Fruit fly (Drosophila melanogaster): Measurements from ENCODE around the gene CG43088.

CG43088 gene

DNA sequence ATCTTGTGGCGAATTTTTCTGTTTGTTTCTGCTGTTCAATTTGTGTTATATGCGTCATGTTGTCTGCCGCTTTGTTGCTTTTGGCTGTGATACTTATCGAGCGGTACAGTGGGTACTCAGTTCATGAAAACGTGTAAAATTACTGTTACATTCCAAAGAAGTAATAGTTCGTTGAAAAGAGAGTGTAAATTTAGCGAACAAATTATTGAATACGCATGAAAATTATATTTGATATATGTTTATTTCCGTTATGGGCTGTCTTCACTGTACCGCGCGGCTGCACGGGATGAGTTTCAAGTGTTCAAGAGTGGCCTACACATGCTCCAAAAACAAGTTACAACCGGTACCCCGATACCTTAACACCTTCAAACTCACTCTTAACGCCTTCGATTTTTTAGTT is 13.1 kb upstream of the CG43088 start:
- peak; percentile 82 for TF ChIP-seq Pif1B (GFP tag; optimal IDR thresholded peaks at IDR 0.05)
- TF ChIP-seq CG9948 (tag; optimal IDR thresholded peaks at IDR 0.05), result peak; percentile 59
- peak; percentile 68 for TF ChIP-seq CG17806 (tag; optimal IDR thresholded peaks at IDR 0.05)
- TF ChIP-seq fd96Ca (GFP tag; IDR thresholded peaks at IDR 0.05), result peak; percentile 84
- peak; percentile 58; the same call in 1 of the 2 replicates for TF ChIP-seq CG10348 (GFP tag; IDR thresholded peaks at IDR 0.05)
- no peak for TF ChIP-seq EcR (GFP tag; optimal IDR thresholded peaks at IDR 0.05)
- TF ChIP-seq D1 (tag; optimal IDR thresholded peaks at IDR 0.05), result no peak
- TF ChIP-seq Pif1A (GFP tag; optimal IDR thresholded peaks at IDR 0.05), result peak; percentile 84
- TF ChIP-seq CG4496 (GFP tag; IDR thresholded peaks at IDR 0.05), result peak; percentile 88
- TF ChIP-seq gl (tag; optimal IDR thresholded peaks at IDR 0.05), result peak; percentile 43
- TF ChIP-seq CG32121 (GFP tag; IDR thresholded peaks at IDR 0.05), result peak; percentile 69
- TF ChIP-seq CG8301 (tag; optimal IDR thresholded peaks at IDR 0.05), result peak; percentile 74
- TF ChIP-seq CG15710 (tag; optimal IDR thresholded peaks at IDR 0.05), result peak; percentile 78
- peak; percentile 69 for TF ChIP-seq CG12605 (GFP tag; IDR thresholded peaks at IDR 0.05)
- peak; percentile 88 for TF ChIP-seq Snoo (tag; optimal IDR thresholded peaks at IDR 0.05)
- TF ChIP-seq Ets98B (GFP tag; IDR thresholded peaks at IDR 0.05), result peak; percentile 83
- TF ChIP-seq CG14655 (GFP tag; optimal IDR thresholded peaks at IDR 0.05), result peak; percentile 78
- peak; percentile 25 for TF ChIP-seq CG13204 (GFP tag; optimal IDR thresholded peaks at IDR 0.05)
- TF ChIP-seq CG34367 (tag; optimal IDR thresholded peaks at IDR 0.05), result peak; percentile 63
- TF ChIP-seq CG8159 (tag; optimal IDR thresholded peaks at IDR 0.05), result peak; percentile 78
- no peak for TF ChIP-seq rn (GFP tag; IDR thresholded peaks at IDR 0.05)

- TF ChIP-seq CG13204 (GFP tag; optimal IDR thresholded peaks at IDR 0.05) (no peak), CG8159 (tag; optimal IDR thresholded peaks at IDR 0.05) (no peak), CG34367 (tag; optimal IDR thresholded peaks at IDR 0.05) (no peak), Snoo (tag; optimal IDR thresholded peaks at IDR 0.05) (no peak), gl (tag; optimal IDR thresholded peaks at IDR 0.05) (no peak), CG4496 (GFP tag; IDR thresholded peaks at IDR 0.05) (no peak), CG9948 (tag; optimal IDR thresholded peaks at IDR 0.05) (no peak), CG10348 (GFP tag; IDR thresholded peaks at IDR 0.05) (no peak), CG14655 (GFP tag; optimal IDR thresholded peaks at IDR 0.05) (no peak), Ets98B (GFP tag; IDR thresholded peaks at IDR 0.05) (no peak), CG32121 (GFP tag; IDR thresholded peaks at IDR 0.05) (no peak), Pif1A (GFP tag; optimal IDR thresholded peaks at IDR 0.05) (no peak), fd96Ca (GFP tag; IDR thresholded peaks at IDR 0.05) (no peak), rn (GFP tag; IDR thresholded peaks at IDR 0.05) (no peak), CG12605 (GFP tag; IDR thresholded peaks at IDR 0.05) (no peak), Pif1B (GFP tag; optimal IDR thresholded peaks at IDR 0.05) (no peak), CG17806 (tag; optimal IDR thresholded peaks at IDR 0.05) (no peak)
These were observed 10.3 kb downstream of the CG43088 start for dm6 chrX:14712475-14712874.

dm6 chrX:14715180-14715579 is 13.0 kb downstream of the CG43088 start:
- TF ChIP-seq Pif1A (GFP tag; optimal IDR thresholded peaks at IDR 0.05) (peak; percentile 54), CG12605 (GFP tag; IDR thresholded peaks at IDR 0.05) (peak; percentile 18; the same call in 1 of the 2 replicates), CG9948 (tag; optimal IDR thresholded peaks at IDR 0.05) (peak; percentile 45), gl (tag; optimal IDR thresholded peaks at IDR 0.05) (no peak), CG32121 (GFP tag; IDR thresholded peaks at IDR 0.05) (0 out of 2 replicates have a peak, but pooled peaks have one; percentile 15), CG17806 (tag; optimal IDR thresholded peaks at IDR 0.05) (peak; percentile 37), fd96Ca (GFP tag; IDR thresholded peaks at IDR 0.05) (0 out of 3 replicates have a peak, but pooled peaks have one; percentile 15), Snoo (tag; optimal IDR thresholded peaks at IDR 0.05) (no peak), CG4496 (GFP tag; IDR thresholded peaks at IDR 0.05) (peak; percentile 55; the same call in 1 of the 3 replicates), CG15710 (tag; optimal IDR thresholded peaks at IDR 0.05) (peak; percentile 36), CG10348 (GFP tag; IDR thresholded peaks at IDR 0.05) (no peak), CG34367 (tag; optimal IDR thresholded peaks at IDR 0.05) (peak; percentile 41), rn (GFP tag; IDR thresholded peaks at IDR 0.05) (no peak), CG8301 (tag; optimal IDR thresholded peaks at IDR 0.05) (peak; percentile 62), Pif1B (GFP tag; optimal IDR thresholded peaks at IDR 0.05) (peak; percentile 24), EcR (GFP tag; optimal IDR thresholded peaks at IDR 0.05) (no peak), CG8159 (tag; optimal IDR thresholded peaks at IDR 0.05) (peak; percentile 48), CG14655 (GFP tag; optimal IDR thresholded peaks at IDR 0.05) (peak; percentile 66), D1 (tag; optimal IDR thresholded peaks at IDR 0.05) (no peak), CG13204 (GFP tag; optimal IDR thresholded peaks at IDR 0.05) (no peak), Ets98B (GFP tag; IDR thresholded peaks at IDR 0.05) (no peak)

DNA sequence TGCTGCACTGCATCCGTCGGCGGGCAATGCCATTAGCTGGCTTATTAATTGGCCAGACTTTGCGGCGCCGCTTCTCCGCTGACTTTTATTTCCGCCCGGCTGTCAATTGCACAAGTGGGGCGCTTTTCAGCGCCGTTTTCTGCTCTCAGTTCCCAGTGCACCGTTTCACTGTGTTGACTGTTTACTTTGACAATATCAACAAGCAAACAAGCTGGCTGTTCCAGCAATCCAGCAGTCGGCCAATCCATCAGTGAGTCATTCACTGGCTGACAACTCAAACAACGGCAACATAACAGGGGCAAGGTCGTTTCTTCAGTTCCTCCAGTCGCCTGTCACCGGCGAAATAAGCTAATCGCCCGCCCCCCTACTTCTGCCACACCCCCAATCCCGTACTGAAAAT is 15.1 kb downstream of the CG43088 start:
- TF ChIP-seq CG12605 (GFP tag; IDR thresholded peaks at IDR 0.05) (peak; percentile 12; the same call in 1 of the 2 replicates), Pif1A (GFP tag; optimal IDR thresholded peaks at IDR 0.05) (peak; percentile 84), CG4496 (GFP tag; IDR thresholded peaks at IDR 0.05) (peak; percentile 89; the same call in 2 of the 3 replicates), fd96Ca (GFP tag; IDR thresholded peaks at IDR 0.05) (0 out of 3 replicates have a peak, but pooled peaks have one; percentile 39), CG14655 (GFP tag; optimal IDR thresholded peaks at IDR 0.05) (peak; percentile 65), CG9948 (tag; optimal IDR thresholded peaks at IDR 0.05) (peak; percentile 35), CG8159 (tag; optimal IDR thresholded peaks at IDR 0.05) (peak; percentile 66), CG17806 (tag; optimal IDR thresholded peaks at IDR 0.05) (peak; percentile 44), Snoo (tag; optimal IDR thresholded peaks at IDR 0.05) (peak; percentile 65), CG10348 (GFP tag; IDR thresholded peaks at IDR 0.05) (no peak), gl (tag; optimal IDR thresholded peaks at IDR 0.05) (peak; percentile 68), Ets98B (GFP tag; IDR thresholded peaks at IDR 0.05) (peak; percentile 79), D1 (tag; optimal IDR thresholded peaks at IDR 0.05) (no peak), CG8301 (tag; optimal IDR thresholded peaks at IDR 0.05) (peak; percentile 38), CG32121 (GFP tag; IDR thresholded peaks at IDR 0.05) (peak; percentile 73), CG34367 (tag; optimal IDR thresholded peaks at IDR 0.05) (peak; percentile 79), rn (GFP tag; IDR thresholded peaks at IDR 0.05) (peak; percentile 58; the same call in 1 of the 2 replicates), CG15710 (tag; optimal IDR thresholded peaks at IDR 0.05) (peak; percentile 59), Pif1B (GFP tag; optimal IDR thresholded peaks at IDR 0.05) (peak; percentile 71), CG13204 (GFP tag; optimal IDR thresholded peaks at IDR 0.05) (peak; percentile 60), EcR (GFP tag; optimal IDR thresholded peaks at IDR 0.05) (no peak)

DNA sequence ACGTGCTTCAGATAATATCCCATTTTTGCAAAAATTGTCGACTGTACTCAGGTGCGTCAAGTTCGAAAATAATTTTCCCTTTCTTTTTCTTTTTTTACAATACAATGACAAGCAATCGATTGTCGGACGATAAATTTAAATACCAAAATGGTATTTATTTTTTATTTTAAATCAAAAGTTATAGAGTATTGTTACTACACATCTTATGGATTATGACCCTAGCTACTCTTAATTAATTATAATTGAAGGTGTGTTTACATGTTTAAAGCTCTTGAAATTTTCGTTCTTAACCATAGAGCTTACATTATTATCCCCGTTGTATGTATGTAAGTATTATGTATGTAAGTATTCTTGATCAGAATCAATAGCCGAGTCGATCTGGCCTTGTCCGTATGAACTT is 16.7 kb downstream of the CG43088 start, which contains the start of gene hog:
hog (minus strand) TSS at position 101 of the 400 bp plus-strand sequence.
- no peak for TF ChIP-seq CG4496 (GFP tag; IDR thresholded peaks at IDR 0.05)
- TF ChIP-seq Snoo (tag; optimal IDR thresholded peaks at IDR 0.05), result no peak
- no peak for TF ChIP-seq Pif1B (GFP tag; optimal IDR thresholded peaks at IDR 0.05)
- no peak for TF ChIP-seq D1 (tag; optimal IDR thresholded peaks at IDR 0.05)

Measured in whole organism, pupa.